Worm (Caenorhabditis elegans) whole organism, L4 larva: Measurements from ENCODE around the gene lin-15B.

Experiments used
- D1046.2 ChIP-seq: fragments of 200-800 bp; sonication (Bioruptor generic); IDR thresholded peaks from 2 replicates; pipeline ENCODE4 v1.3.6; 2022; ENCODE audit warnings: missing genetic modification characterization, missing compliant biosample characterization
- F26F4.8 ChIP-seq: fragments of 200-800 bp; sonication (Bioruptor generic); conservative IDR thresholded peaks from 2 replicates; pipeline ENCODE4 v1.3.6; 2022; ENCODE audit warnings: missing genetic modification characterization, missing compliant biosample characterization
- F44E2.7 ChIP-seq: fragments of 200-800 bp; sonication (Bioruptor generic); IDR thresholded peaks from 2 replicates; pipeline ENCODE4 v2.1.2; 2022; ENCODE audit warnings: missing genetic modification characterization, missing compliant biosample characterization
- Y5F2A.4 ChIP-seq: fragments of 200-800 bp; sonication (Bioruptor generic); optimal IDR thresholded peaks from 2 replicates; lab custom pipeline; 2018; ENCODE audit warnings: mild to moderate bottlenecking, missing genetic modification characterization, missing compliant biosample characterization
- ZK546.5 ChIP-seq, 2 experiments: sonication (generic microtip); optimal IDR thresholded peaks; 2 replicates each; lab custom pipeline; 2017; ENCODE audit warnings: missing biosample characterization in 2 of 2, missing genetic modification characterization in 2 of 2
- ama-1 ChIP-seq: fragments of 150-350 bp; optimal IDR thresholded peaks from 2 replicates; lab custom pipeline; 2014; ENCODE audit warnings: inconsistent platforms, mixed read lengths
- ceh-20 ChIP-seq: fragments of 200-800 bp; sonication (Bioruptor generic); IDR thresholded peaks from 2 replicates; pipeline ENCODE4 v1.3.6; 2022; ENCODE audit warnings: missing genetic modification reagents, missing genetic modification characterization, missing compliant biosample characterization
- ceh-82 ChIP-seq: sonication (generic microtip); optimal IDR thresholded peaks from 2 replicates; lab custom pipeline; 2017; ENCODE audit warnings: missing biosample characterization, missing genetic modification characterization
- dmd-6 ChIP-seq: fragments of 200-800 bp; sonication (Bioruptor generic); IDR thresholded peaks from 2 replicates; pipeline ENCODE4 v1.3.6; 2022; ENCODE audit warnings: missing genetic modification reagents, missing genetic modification characterization, missing compliant biosample characterization
- dmd-9 ChIP-seq: fragments of 200-800 bp; sonication (Bioruptor generic); IDR thresholded peaks from 2 replicates; pipeline ENCODE4 v1.3.6; 2022; ENCODE audit warnings: missing genetic modification reagents, missing genetic modification characterization, missing compliant biosample characterization
- dpl-1 ChIP-seq: fragments of 150-350 bp; optimal IDR thresholded peaks from 2 replicates; lab custom pipeline; 2014; ENCODE audit warnings: missing biosample characterization, missing genetic modification reagents, missing genetic modification characterization
- dve-1 ChIP-seq: sonication (generic microtip); optimal IDR thresholded peaks from 2 replicates; lab custom pipeline; 2017; ENCODE audit warnings: antibody characterized with exemption, mild to moderate bottlenecking, missing genetic modification characterization, missing compliant biosample characterization; ENCODE audit not compliant: insufficient read depth
- egl-43 ChIP-seq: fragments of 200-800 bp; sonication (Bioruptor generic); IDR thresholded peaks from 2 replicates; pipeline ENCODE4 v1.3.6; 2022; ENCODE audit warnings: missing genetic modification reagents, missing genetic modification characterization, missing compliant biosample characterization
- fkh-10 ChIP-seq: fragments of 150-350 bp; optimal IDR thresholded peaks from 2 replicates; lab custom pipeline; 2014; ENCODE audit warnings: missing biosample characterization, missing genetic modification reagents, missing genetic modification characterization
- gei-8 ChIP-seq: fragments of 200-800 bp; sonication (Bioruptor generic); optimal IDR thresholded peaks from 2 replicates; lab custom pipeline; 2018; ENCODE audit warnings: mild to moderate bottlenecking, missing genetic modification characterization, missing compliant biosample characterization
- hif-1 ChIP-seq, 2 experiments: sonication (generic microtip); optimal IDR thresholded peaks; 2 replicates each; lab custom pipeline; 2016 to 2017; ENCODE audit warnings: missing compliant biosample characterization in 2 of 2, missing genetic modification characterization in 2 of 2, missing genetic modification reagents in 2 of 2, missing genotype in 2 of 2, mild to moderate bottlenecking in 1 of 2
- hlh-11 ChIP-seq: fragments of 200-800 bp; sonication (Bioruptor generic); optimal IDR thresholded peaks from 2 replicates; lab custom pipeline; 2018; ENCODE audit warnings: mild to moderate bottlenecking, missing genetic modification characterization, missing compliant biosample characterization
- hlh-30 ChIP-seq: sonication (generic microtip); optimal IDR thresholded peaks from 2 replicates; lab custom pipeline; 2017; ENCODE audit warnings: antibody characterized with exemption, mild to moderate bottlenecking, missing genetic modification characterization, missing compliant biosample characterization; ENCODE audit not compliant: insufficient read depth
- hmg-1.1 ChIP-seq: fragments of 200-800 bp; sonication (Bioruptor generic); IDR thresholded peaks from 2 replicates; pipeline ENCODE4 v1.3.6; 2022; ENCODE audit warnings: missing genetic modification reagents, missing genetic modification characterization, missing compliant biosample characterization
- lin-1 ChIP-seq: fragments of 200-800 bp; sonication (Bioruptor generic); IDR thresholded peaks from 2 replicates; pipeline ENCODE4 v1.3.6; 2022; ENCODE audit warnings: missing genetic modification reagents, missing genetic modification characterization, missing compliant biosample characterization
- lin-29 ChIP-seq: fragments of 200-800 bp; sonication (Bioruptor generic); IDR thresholded peaks from 2 replicates; pipeline ENCODE4 v1.3.6; 2022; ENCODE audit warnings: missing genetic modification reagents, missing genetic modification characterization, missing compliant biosample characterization
- mdl-1 ChIP-seq, 2 experiments: fragments of 150-350 bp in 1 of 2; sonication (generic microtip) in 1 of 2; optimal IDR thresholded peaks; 2 replicates each; lab custom pipeline; 2014 to 2017; ENCODE audit warnings: missing biosample characterization in 2 of 2, missing genetic modification characterization in 2 of 2
- mdt-29 ChIP-seq: fragments of 200-800 bp; sonication (Bioruptor generic); IDR thresholded peaks from 2 replicates; pipeline ENCODE4 v1.3.6; 2022; ENCODE audit warnings: missing genetic modification reagents, missing genetic modification characterization, missing compliant biosample characterization
- mep-1 ChIP-seq: fragments of 150-350 bp; sonication (generic microtip); optimal IDR thresholded peaks from 3 replicates; lab custom pipeline; 2014; ENCODE audit warnings: missing biosample characterization, missing genetic modification characterization
- mes-2 ChIP-seq: sonication (generic microtip); optimal IDR thresholded peaks from 2 replicates; lab custom pipeline; 2016; ENCODE audit warnings: missing genotype, mild to moderate bottlenecking, missing genetic modification characterization, missing compliant biosample characterization; ENCODE audit not compliant: poor library complexity, severe bottlenecking
- mxl-2 ChIP-seq: fragments of 200-800 bp; sonication (Bioruptor generic); conservative IDR thresholded peaks from 2 replicates; pipeline ENCODE4 v1.3.6; 2022; ENCODE audit warnings: missing genetic modification reagents, missing genetic modification characterization, missing compliant biosample characterization
- mxl-3 ChIP-seq: fragments of 200-800 bp; sonication (Bioruptor generic); optimal IDR thresholded peaks from 2 replicates; lab custom pipeline; 2018; ENCODE audit warnings: mild to moderate bottlenecking, missing genetic modification characterization, missing compliant biosample characterization
- nhr-10 ChIP-seq: fragments of 150-350 bp; optimal IDR thresholded peaks from 2 replicates; lab custom pipeline; 2014; ENCODE audit warnings: missing biosample characterization, missing genetic modification characterization
- nhr-237 ChIP-seq: sonication (generic microtip); optimal IDR thresholded peaks from 2 replicates; lab custom pipeline; 2017; ENCODE audit warnings: missing biosample characterization, missing genetic modification characterization
- nhr-28 ChIP-seq: fragments of 150-350 bp; optimal IDR thresholded peaks from 2 replicates; lab custom pipeline; 2014; ENCODE audit warnings: missing biosample characterization, missing genetic modification characterization
- nhr-48 ChIP-seq: sonication (generic microtip); optimal IDR thresholded peaks from 2 replicates; lab custom pipeline; 2016; ENCODE audit warnings: mild to moderate bottlenecking, missing genetic modification characterization, missing compliant biosample characterization
- pqm-1 ChIP-seq: sonication (generic microtip); optimal IDR thresholded peaks from 2 replicates; lab custom pipeline; 2017; ENCODE audit warnings: missing biosample characterization, missing genetic modification characterization
- rbr-2 ChIP-seq: sonication (generic microtip); optimal IDR thresholded peaks from 2 replicates; lab custom pipeline; 2016; ENCODE audit warnings: missing genotype, missing genetic modification characterization, missing compliant biosample characterization
- sdz-12 ChIP-seq: fragments of 200-800 bp; sonication (Bioruptor generic); optimal IDR thresholded peaks from 2 replicates; lab custom pipeline; 2018; ENCODE audit warnings: mild to moderate bottlenecking, missing genetic modification characterization, missing compliant biosample characterization
- set-16 ChIP-seq: fragments of 200-800 bp; sonication (Bioruptor generic); IDR thresholded peaks from 2 replicates; pipeline ENCODE4 v1.3.6; 2022; ENCODE audit warnings: missing genetic modification reagents, missing genetic modification characterization, missing compliant biosample characterization
- unc-62 ChIP-seq, 3 experiments: fragments of 150-350 bp in 1 of 3; sonication (generic microtip); optimal IDR thresholded peaks in 2 of 3; peaks in 1 of 3; 1 replicate in 1 of 3; 2 replicates in 2 of 3; lab custom pipeline; 2014 to 2017; ENCODE audit warnings: missing biosample characterization in 3 of 3, missing genetic modification characterization in 3 of 3, missing genetic modification reagents in 3 of 3, missing genotype in 1 of 3
- zfp-2 ChIP-seq: sonication (generic microtip); optimal IDR thresholded peaks from 2 replicates; lab custom pipeline; 2016; ENCODE audit warnings: mild to moderate bottlenecking, missing genetic modification characterization, missing compliant biosample characterization
- ztf-11 ChIP-seq: fragments of 150-350 bp; optimal IDR thresholded peaks from 2 replicates; lab custom pipeline; 2014; ENCODE audit warnings: missing biosample characterization, missing genetic modification characterization

The lin-15B gene

DNA sequence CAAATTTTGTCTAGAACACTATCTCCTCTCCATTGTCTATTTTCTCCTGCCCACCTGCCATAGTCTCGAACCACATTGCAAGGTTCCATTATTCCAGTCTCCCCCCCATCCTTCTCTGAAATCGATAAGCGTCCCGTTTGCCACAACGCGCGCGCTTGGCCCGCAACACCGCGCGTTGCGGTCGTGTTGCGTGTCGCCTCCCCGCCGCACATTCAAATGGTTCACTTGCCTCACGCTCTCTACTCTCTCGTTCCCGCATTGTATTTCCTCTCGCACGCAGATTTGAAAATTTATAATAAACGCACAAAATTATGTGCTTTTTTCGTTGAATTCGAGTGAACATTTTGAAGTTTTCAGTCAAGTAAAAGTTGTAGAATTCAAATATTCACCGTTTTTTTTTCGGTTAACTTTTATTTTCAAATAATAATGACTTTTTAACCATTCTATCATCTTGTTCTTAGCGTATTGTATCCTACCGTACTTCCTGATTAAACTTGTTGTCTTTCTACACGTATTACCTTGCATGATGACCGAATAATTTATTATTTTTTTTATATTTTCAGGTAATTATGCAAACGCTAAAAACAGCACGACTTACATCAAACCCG lies at the start of gene lin-15B:
TSS of gene lin-15B (plus strand) at position 558 of the 608 bp plus-strand sequence.
- TF ChIP-seq set-16 = peak; percentile 34; the same call in 1 of the 2 replicates
- peak; percentile 19; the same call in 1 of the 2 replicates for TF ChIP-seq hmg-1.1 (GFP tag; lab: Robert Waterston, UW)
- TF ChIP-seq dmd-9 (GFP tag; lab: Robert Waterston, UW) = 0 out of 2 replicates have a peak, but pooled peaks have one; percentile 13
- TF ChIP-seq egl-43 (GFP tag; lab: Robert Waterston, UW) = peak; percentile 13; the same call in 1 of the 2 replicates
- no peak for TF ChIP-seq mdt-29 (GFP tag; lab: Robert Waterston, UW)

DNA sequence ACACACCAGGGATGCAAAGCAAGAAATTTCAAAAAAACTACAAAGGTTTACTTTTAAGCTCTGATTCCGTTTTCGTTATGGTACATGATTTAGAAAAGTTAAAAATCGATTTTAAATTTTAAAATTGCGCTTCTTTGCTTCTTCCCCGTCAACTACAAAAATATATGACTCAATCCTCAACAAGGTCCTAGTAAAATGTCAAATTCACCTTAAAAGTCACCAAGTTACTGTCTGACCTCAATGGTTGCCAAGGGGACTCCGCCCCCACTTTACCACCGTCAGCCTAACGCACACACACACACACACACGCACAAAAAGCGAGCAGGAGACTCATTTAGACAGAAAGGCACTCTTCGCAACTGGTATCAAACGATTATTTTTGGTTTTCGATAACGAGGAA lies 44.5 kb upstream of the lin-15B start, which contains the start of gene gpn-1:
TSS of gene gpn-1 (plus strand) at position 301 of the 400 bp plus-strand sequence.
- TF ChIP-seq set-16 (no peak), ceh-20 (GFP tag; lab: Robert Waterston, UW) (no peak), F26F4.8 (no peak)

ce11 chrX:15689244-15689643 lies 36.7 kb upstream of the lin-15B start, which contains the start of gene C03H12.1:
Gene C03H12.1 (plus strand): TSS chrX:15689449.
- peak; percentile 75 for TF ChIP-seq dmd-6 (GFP tag; lab: Robert Waterston, UW)
- TF ChIP-seq mxl-3 (GFP tag; lab: Kevin White, UChicago) = peak; percentile 34
- peak; percentile 71 for TF ChIP-seq dve-1
- TF ChIP-seq pqm-1 = peak; percentile 4
- peak; percentile 41 for TF ChIP-seq mes-2 (tag; lab: Kevin White, UChicago)
- TF ChIP-seq hlh-11 (tag; lab: Kevin White, UChicago) = peak; percentile 63
- no peak for TF ChIP-seq dpl-1 (GFP tag; lab: Kevin White, UChicago)
- peak; percentile 24 for TF ChIP-seq nhr-48 (tag; lab: Kevin White, UChicago)
- no peak for TF ChIP-seq lin-1 (GFP tag; lab: Robert Waterston, UW)
- peak in 1 of 2 experiments; percentile 31 for TF ChIP-seq mdl-1 (tag; optimal IDR thresholded peaks at IDR 0.05; lab: Kevin White, UChicago)
- peak; percentile 70 for TF ChIP-seq hlh-30 (tag; lab: Kevin White, UChicago)
- TF ChIP-seq ceh-82 (tag; lab: Kevin White, UChicago) = no peak
- TF ChIP-seq nhr-28 (tag; lab: Kevin White, UChicago) = peak; percentile 85

ce11 chrX:15693466-15693865 lies 32.5 kb upstream of the lin-15B start:
- TF ChIP-seq rbr-2 (tag; lab: Kevin White, UChicago) = no peak
- TF ChIP-seq mdt-29 (GFP tag; lab: Robert Waterston, UW) = no peak
- TF ChIP-seq nhr-10 (tag; lab: Kevin White, UChicago) = no peak
- no peak for TF ChIP-seq hlh-30 (tag; lab: Kevin White, UChicago)
- no peak for TF ChIP-seq Y5F2A.4 (GFP tag; lab: Kevin White, UChicago)
- TF ChIP-seq unc-62 (GFP tag; optimal IDR thresholded peaks at IDR 0.05 in 1 of 2; lab: Kevin White, UChicago) = peak in 1 of 2 experiments; percentile 96
- no peak for TF ChIP-seq unc-62 (tag; optimal IDR thresholded peaks at IDR 0.05; lab: Kevin White, UChicago)

- TF ChIP-seq F44E2.7 (GFP tag; lab: Robert Waterston, UW) (0 out of 2 replicates have a peak, but pooled peaks have one; percentile 8), sdz-12 (GFP tag; lab: Kevin White, UChicago) (no peak)
These were observed 29.5 kb upstream of the lin-15B start, which contains the start of gene ZK662.2 for ce11 chrX:15696400-15696799. Gene ZK662.2 (plus strand): TSS chrX:15696700.

DNA sequence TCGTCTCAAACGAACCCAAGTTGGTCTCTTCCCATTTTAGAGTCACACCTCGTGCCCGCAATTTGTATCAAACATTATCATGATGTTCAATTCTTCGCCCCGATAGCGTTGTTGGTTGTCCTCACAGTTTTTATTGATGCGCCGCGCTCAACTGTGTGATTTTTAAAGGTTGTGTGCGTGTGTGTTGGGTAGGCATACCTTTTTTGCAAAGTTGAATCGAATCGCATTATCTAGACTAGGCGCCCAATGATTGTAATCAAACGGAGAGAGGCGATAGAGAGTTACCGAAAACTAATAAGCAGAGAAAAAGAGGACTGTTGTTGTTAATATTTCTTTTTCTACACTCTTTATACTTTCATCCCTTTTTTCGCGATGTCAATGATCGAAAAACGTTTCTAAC lies 25.7 kb upstream of the lin-15B start:
- TF ChIP-seq hlh-11 (tag; lab: Kevin White, UChicago) = peak; percentile 80
- TF ChIP-seq dmd-6 (GFP tag; lab: Robert Waterston, UW) = peak; percentile 77
- TF ChIP-seq nhr-237 = no peak
- no peak for TF ChIP-seq zfp-2 (tag; lab: Kevin White, UChicago)
- TF ChIP-seq hif-1 (tag; optimal IDR thresholded peaks at IDR 0.05; lab: Kevin White, UChicago) = no peak
- TF ChIP-seq nhr-48 (tag; lab: Kevin White, UChicago) = peak; percentile 82
- no peak for TF ChIP-seq ZK546.5 (tag; optimal IDR thresholded peaks at IDR 0.05; lab: Kevin White, UChicago)
- TF ChIP-seq lin-29 (GFP tag; lab: Robert Waterston, UW) = no peak
- no peak for TF ChIP-seq ztf-11 (tag; lab: Kevin White, UChicago)
- TF ChIP-seq nhr-28 (tag; lab: Kevin White, UChicago) = peak; percentile 53
- no peak for TF ChIP-seq fkh-10 (GFP tag; lab: Kevin White, UChicago)
- TF ChIP-seq F26F4.8 = no peak
- TF ChIP-seq mxl-2 = no peak
- no peak for TF ChIP-seq mep-1
- TF ChIP-seq ama-1 = no peak
- peak; percentile 23 for TF ChIP-seq gei-8 (GFP tag; lab: Kevin White, UChicago)
- peak; percentile 23 for TF ChIP-seq mes-2 (tag; lab: Kevin White, UChicago)
- peak; percentile 4 to 44 for TF ChIP-seq mdl-1 (tag; optimal IDR thresholded peaks at IDR 0.05; lab: Kevin White, UChicago)
- no peak for TF ChIP-seq D1046.2
